Worm (Caenorhabditis elegans) whole organism, young adult: Measurements from ENCODE around the gene emb-30.
"Not testable (repeated sequence)": the region's sequence is repeated elsewhere in the genome, so short reads cannot be mapped to it uniquely, and the experiment has no call there.

Experiments
- B0019.2 ChIP-seq: fragments of 200-800 bp; sonication (Bioruptor generic); conservative IDR thresholded peaks from 2 replicates; pipeline ENCODE4 v1.3.6; 2022; ENCODE audit warnings: missing genetic modification reagents, missing genetic modification characterization, missing compliant biosample characterization
- C17E4.6 ChIP-seq: fragments of 200-800 bp; sonication (Bioruptor generic); IDR thresholded peaks from 2 replicates; pipeline ENCODE4 v1.3.6; 2022; ENCODE audit warnings: missing genetic modification reagents, missing genetic modification characterization, missing compliant biosample characterization
- F23B12.7 ChIP-seq: sonication (generic microtip); optimal IDR thresholded peaks from 2 replicates; lab custom pipeline; 2017; ENCODE audit warnings: missing genetic modification characterization, mild to moderate bottlenecking, missing compliant biosample characterization, antibody characterized with exemption, moderate library complexity; ENCODE audit not compliant: insufficient read depth
- F49E8.2 ChIP-seq: sonication (generic microtip); optimal IDR thresholded peaks from 3 replicates; lab custom pipeline; 2017; ENCODE audit warnings: missing genetic modification characterization, mild to moderate bottlenecking, missing compliant biosample characterization, antibody characterized with exemption, moderate library complexity; ENCODE audit not compliant: insufficient read depth
- K11D2.4 ChIP-seq: fragments of 200-800 bp; sonication (Bioruptor generic); IDR thresholded peaks from 2 replicates; pipeline ENCODE4 v1.3.6; 2022; ENCODE audit warnings: missing genetic modification reagents, missing genetic modification characterization, missing compliant biosample characterization
- K12H6.12 ChIP-seq: fragments of 200-800 bp; sonication (Bioruptor generic); optimal IDR thresholded peaks from 2 replicates; lab custom pipeline; 2018; ENCODE audit warnings: mild to moderate bottlenecking, missing genetic modification characterization, missing compliant biosample characterization
- T07F8.4 ChIP-seq: sonication (generic microtip); optimal IDR thresholded peaks from 2 replicates; lab custom pipeline; 2016; ENCODE audit warnings: mild to moderate bottlenecking, missing genetic modification characterization, moderate library complexity, missing compliant biosample characterization
- Y67H2A.10 ChIP-seq: fragments of 200-800 bp; sonication (Bioruptor generic); conservative IDR thresholded peaks from 2 replicates; pipeline ENCODE4 v1.3.6; 2022; ENCODE audit warnings: missing genetic modification reagents, missing genetic modification characterization, missing compliant biosample characterization
- ZK185.1 ChIP-seq: sonication (generic microtip); optimal IDR thresholded peaks from 2 replicates; lab custom pipeline; 2016; ENCODE audit warnings: mild to moderate bottlenecking, missing genetic modification characterization, missing compliant biosample characterization; ENCODE audit not compliant: poor library complexity, severe bottlenecking
- ama-1 ChIP-seq, 3 experiments: fragments of 150-350 bp in 1 of 3; sonication (generic microtip) in 2 of 3; optimal IDR thresholded peaks; 2 replicates each; lab custom pipeline; 2014 to 2018; ENCODE audit warnings: missing biosample characterization in 2 of 3, missing genetic modification characterization in 2 of 3, missing genetic modification reagents in 2 of 3
- aptf-3 ChIP-seq: fragments of 200-800 bp; sonication (Bioruptor generic); IDR thresholded peaks from 2 replicates; pipeline ENCODE4 v1.3.6; 2022; ENCODE audit warnings: missing genetic modification characterization, missing compliant biosample characterization
- bed-1 ChIP-seq: fragments of 200-800 bp; sonication (Bioruptor generic); IDR thresholded peaks from 2 replicates; pipeline ENCODE4 v1.3.6; 2022; ENCODE audit warnings: missing genetic modification reagents, missing genetic modification characterization, missing compliant biosample characterization
- cebp-1 ChIP-seq, 2 experiments: fragments of 200-800 bp in 1 of 2; sonication (Bioruptor generic) in 1 of 2; sonication (generic microtip) in 1 of 2; IDR thresholded peaks in 1 of 2; optimal IDR thresholded peaks in 1 of 2; 2 replicates each; pipeline versions ENCODE4 v1.3.6 to Lab custom; 2017 to 2022; ENCODE audit warnings: missing compliant biosample characterization in 2 of 2, missing genetic modification characterization in 2 of 2, mild to moderate bottlenecking in 1 of 2, missing genetic modification reagents in 1 of 2, moderate library complexity in 1 of 2
- ceh-100 ChIP-seq: fragments of 200-800 bp; sonication (Bioruptor generic); IDR thresholded peaks from 2 replicates; pipeline ENCODE4 v1.3.6; 2022; ENCODE audit warnings: missing genetic modification reagents, missing genetic modification characterization, missing compliant biosample characterization
- ceh-58 ChIP-seq: fragments of 200-800 bp; sonication (Bioruptor generic); IDR thresholded peaks from 2 replicates; pipeline ENCODE4 v1.3.6; 2022; ENCODE audit warnings: missing genetic modification characterization, missing compliant biosample characterization
- dpl-1 ChIP-seq: fragments of 150-350 bp; optimal IDR thresholded peaks from 2 replicates; lab custom pipeline; 2014; ENCODE audit warnings: missing biosample characterization, missing genetic modification reagents, missing genetic modification characterization
- efl-1 ChIP-seq: fragments of 150-350 bp; optimal IDR thresholded peaks from 2 replicates; lab custom pipeline; 2014; ENCODE audit warnings: missing biosample characterization, missing genetic modification reagents, missing genetic modification characterization
- egl-44 ChIP-seq: fragments of 200-800 bp; sonication (Bioruptor generic); IDR thresholded peaks from 2 replicates; pipeline ENCODE4 v1.3.6; 2022; ENCODE audit warnings: missing genetic modification reagents, missing genetic modification characterization, missing compliant biosample characterization
- egrh-3 ChIP-seq: fragments of 200-800 bp; sonication (Bioruptor generic); IDR thresholded peaks from 2 replicates; pipeline ENCODE4 v1.3.6; 2022; ENCODE audit warnings: missing genetic modification reagents, missing genetic modification characterization, missing compliant biosample characterization
- let-526 ChIP-seq: fragments of 200-800 bp; sonication (Bioruptor generic); IDR thresholded peaks from 2 replicates; pipeline ENCODE4 v1.3.6; 2022; ENCODE audit warnings: missing genetic modification reagents, missing genetic modification characterization, missing compliant biosample characterization
- let-607 ChIP-seq, 2 experiments: fragments of 200-800 bp in 1 of 2; sonication (Bioruptor generic) in 1 of 2; sonication (generic microtip) in 1 of 2; optimal IDR thresholded peaks; 2 replicates each; lab custom pipeline; 2016 to 2018; ENCODE audit warnings: mild to moderate bottlenecking in 2 of 2, missing compliant biosample characterization in 2 of 2, missing genetic modification characterization in 2 of 2, moderate library complexity in 2 of 2, missing genotype in 1 of 2
- lin-26 ChIP-seq: fragments of 200-800 bp; sonication (Bioruptor generic); IDR thresholded peaks from 2 replicates; pipeline ENCODE4 v1.3.6; 2022; ENCODE audit warnings: missing genetic modification reagents, missing genetic modification characterization, missing compliant biosample characterization
- lin-54 ChIP-seq: fragments of 200-800 bp; sonication (Bioruptor generic); optimal IDR thresholded peaks from 2 replicates; lab custom pipeline; 2018; ENCODE audit warnings: mild to moderate bottlenecking, missing genetic modification characterization, missing compliant biosample characterization
- madf-6 ChIP-seq: fragments of 200-800 bp; sonication (Bioruptor generic); IDR thresholded peaks from 2 replicates; pipeline ENCODE4 v1.3.6; 2022; ENCODE audit warnings: missing genetic modification reagents, missing genetic modification characterization, missing compliant biosample characterization
- mcd-1 ChIP-seq: fragments of 200-800 bp; sonication (Bioruptor generic); IDR thresholded peaks from 2 replicates; pipeline ENCODE4 v1.3.6; 2022; ENCODE audit warnings: missing genetic modification reagents, missing genetic modification characterization, missing compliant biosample characterization
- mes-4 ChIP-seq: sonication (generic microtip); optimal IDR thresholded peaks from 2 replicates; lab custom pipeline; 2016; ENCODE audit warnings: missing genotype, missing genetic modification characterization, missing compliant biosample characterization
- mxl-1 ChIP-seq: sonication (generic microtip); optimal IDR thresholded peaks from 2 replicates; lab custom pipeline; 2016; ENCODE audit warnings: missing genetic modification characterization, missing compliant biosample characterization
- nhr-90 ChIP-seq: sonication (generic microtip); optimal IDR thresholded peaks from 2 replicates; lab custom pipeline; 2016; ENCODE audit warnings: missing genotype, mild to moderate bottlenecking, missing genetic modification characterization, missing compliant biosample characterization
- pbrm-1 ChIP-seq: fragments of 200-800 bp; sonication (Bioruptor generic); IDR thresholded peaks from 2 replicates; pipeline ENCODE4 v1.3.6; 2022; ENCODE audit warnings: missing genetic modification reagents, missing genetic modification characterization, missing compliant biosample characterization
- rpc-1 ChIP-seq, 2 experiments: fragments of 150-350 bp in 1 of 2; sonication (generic microtip) in 1 of 2; optimal IDR thresholded peaks; 2 replicates each; lab custom pipeline; 2014 to 2018; ENCODE audit warnings: missing biosample characterization in 1 of 2, missing genetic modification characterization in 1 of 2, missing genetic modification reagents in 1 of 2, missing genotype in 1 of 2
- sea-2 ChIP-seq: fragments of 200-800 bp; sonication (Bioruptor generic); IDR thresholded peaks from 2 replicates; pipeline ENCODE4 v1.3.6; 2022; ENCODE audit warnings: missing genetic modification characterization, missing compliant biosample characterization
- snpc-1.1 ChIP-seq: sonication (generic microtip); optimal IDR thresholded peaks from 2 replicates; lab custom pipeline; 2017; ENCODE audit warnings: missing genetic modification characterization, mild to moderate bottlenecking, missing compliant biosample characterization, antibody characterized with exemption, moderate library complexity, missing genotype, missing genetic modification reagents; ENCODE audit not compliant: insufficient read depth
- snpc-4 ChIP-seq, 5 experiments: fragments of 150-350 bp in 1 of 5; sonication (generic microtip) in 4 of 5; optimal IDR thresholded peaks; 2 replicates each; lab custom pipeline; 2014 to 2018; ENCODE audit warnings: missing genetic modification characterization in 5 of 5, missing biosample characterization in 3 of 5, antibody characterized with exemption in 2 of 5, mild to moderate bottlenecking in 2 of 5, missing compliant biosample characterization in 2 of 5, missing genotype in 2 of 5, moderate library complexity in 2 of 5, missing genetic modification reagents in 1 of 5
- sptf-2 ChIP-seq: fragments of 200-800 bp; sonication (Bioruptor generic); optimal IDR thresholded peaks from 2 replicates; lab custom pipeline; 2018; ENCODE audit warnings: mild to moderate bottlenecking, missing genetic modification characterization, missing compliant biosample characterization
- tbp1 ChIP-seq: fragments of 200-800 bp; sonication (Bioruptor generic); optimal IDR thresholded peaks from 2 replicates; lab custom pipeline; 2018; ENCODE audit warnings: mild to moderate bottlenecking, missing genetic modification characterization, missing compliant biosample characterization
- ztf-3 ChIP-seq: fragments of 200-800 bp; sonication (Bioruptor generic); optimal IDR thresholded peaks from 2 replicates; lab custom pipeline; 2018; ENCODE audit warnings: mild to moderate bottlenecking, missing genetic modification characterization, missing compliant biosample characterization

The emb-30 gene

ce11 chrIII:9449351-9449750, 8.1 kb upstream of the emb-30 start:
- TF ChIP-seq rpc-1 (optimal IDR thresholded peaks at IDR 0.05; lab: Kevin White, UChicago): peak; percentile 32
- TF ChIP-seq rpc-1 (tag; optimal IDR thresholded peaks at IDR 0.05; lab: Kevin White, UChicago): peak; percentile 64
- not testable (repeated sequence) for TF ChIP-seq snpc-4 (GFP tag; optimal IDR thresholded peaks at IDR 0.05; lab: Kevin White, UChicago)
- TF ChIP-seq snpc-4 (tag; optimal IDR thresholded peaks at IDR 0.05; lab: Kevin White, UChicago): peak in 2 of 4 experiments; percentile 81 to 86
- peak; percentile 76 for TF ChIP-seq snpc-1.1 (tag; lab: Kevin White, UChicago)
- peak; percentile 53 for TF ChIP-seq tbp1

ce11 chrIII:9447634-9448033, 6.4 kb upstream of the emb-30 start:
- TF ChIP-seq snpc-4 (GFP tag; optimal IDR thresholded peaks at IDR 0.05; lab: Kevin White, UChicago): not testable (repeated sequence)
- TF ChIP-seq snpc-4 (tag; optimal IDR thresholded peaks at IDR 0.05; lab: Kevin White, UChicago) (peak in 2 of 4 experiments; percentile 82 to 88), tbp1 (peak; percentile 33), rpc-1 (optimal IDR thresholded peaks at IDR 0.05; lab: Kevin White, UChicago) (peak; percentile 23), rpc-1 (tag; optimal IDR thresholded peaks at IDR 0.05; lab: Kevin White, UChicago) (peak; percentile 61)

DNA sequence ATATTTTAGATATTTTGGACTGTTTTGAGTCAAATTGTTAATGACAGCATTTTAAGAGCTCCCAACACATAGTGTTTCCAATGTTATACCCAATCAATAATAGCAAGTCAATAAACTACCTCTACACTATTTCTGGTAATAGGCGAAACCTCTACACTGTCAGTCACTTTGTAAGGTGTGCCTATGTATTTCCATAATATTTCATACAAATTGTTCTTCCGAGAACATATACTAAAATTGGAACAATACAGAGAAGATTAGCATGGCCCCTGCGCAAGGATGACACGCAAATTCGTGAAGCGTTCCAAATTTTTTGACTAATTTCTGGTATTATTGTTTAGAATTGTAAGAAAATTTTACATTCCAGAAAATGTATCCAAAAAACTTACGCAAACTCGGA, 4.4 kb upstream of the emb-30 start:
- TF ChIP-seq rpc-1 (optimal IDR thresholded peaks at IDR 0.05; lab: Kevin White, UChicago); snpc-4 (GFP tag; optimal IDR thresholded peaks at IDR 0.05; lab: Kevin White, UChicago): not testable (repeated sequence)
- TF ChIP-seq rpc-1 (tag; optimal IDR thresholded peaks at IDR 0.05; lab: Kevin White, UChicago) (peak; percentile 50), snpc-4 (tag; optimal IDR thresholded peaks at IDR 0.05; lab: Kevin White, UChicago) (peak in 2 of 4 experiments; percentile 32 to 70), tbp1 (peak; percentile 26)

ce11 chrIII:9443417-9444027, 2.3 kb upstream of the emb-30 start, which contains the start of gene pir-2:
Gene pir-2 (minus strand): TSS chrIII:9443634.
- TF ChIP-seq pbrm-1 (GFP tag; lab: Robert Waterston, UW) (peak; percentile 79), sea-2 (no peak), bed-1 (GFP tag; lab: Robert Waterston, UW) (no peak), B0019.2 (GFP tag; lab: Robert Waterston, UW) (0 out of 2 replicates have a peak, but pooled peaks have one; percentile 27), T07F8.4 (tag; lab: Kevin White, UChicago) (no peak), ceh-100 (0 out of 2 replicates have a peak, but pooled peaks have one; percentile 20), ama-1 (optimal IDR thresholded peaks at IDR 0.05; lab: Kevin White, UChicago) (no peak), ama-1 (GFP tag; optimal IDR thresholded peaks at IDR 0.05; lab: Kevin White, UChicago) (no peak), cebp-1 (GFP tag; IDR thresholded peaks at IDR 0.05; lab: Robert Waterston, UW) (no peak), cebp-1 (tag; optimal IDR thresholded peaks at IDR 0.05; lab: Kevin White, UChicago) (peak; percentile 72), C17E4.6 (GFP tag; lab: Robert Waterston, UW) (0 out of 2 replicates have a peak, but pooled peaks have one; percentile 10), lin-26 (GFP tag; lab: Robert Waterston, UW) (no peak), K12H6.12 (tag; lab: Kevin White, UChicago) (peak; percentile 40), F23B12.7 (tag; lab: Kevin White, UChicago) (peak; percentile 23), mcd-1 (peak; percentile 80), mxl-1 (tag; lab: Kevin White, UChicago) (no peak), nhr-90 (tag; lab: Kevin White, UChicago) (no peak), sptf-2 (no peak), tbp1 (peak; percentile 43), F49E8.2 (tag; lab: Kevin White, UChicago) (peak; percentile 29), egl-44 (GFP tag; lab: Robert Waterston, UW) (no peak), K11D2.4 (GFP tag; lab: Robert Waterston, UW) (no peak; the same call in 1 of the 2 replicates), ZK185.1 (tag; lab: Kevin White, UChicago) (peak; percentile 41), dpl-1 (peak; percentile 85), mes-4 (tag; lab: Kevin White, UChicago) (no peak), lin-54 (peak; percentile 90), let-607 (tag; optimal IDR thresholded peaks at IDR 0.05; lab: Kevin White, UChicago) (peak in 1 of 2 experiments; percentile 19), Y67H2A.10 (GFP tag; lab: Robert Waterston, UW) (no peak; the same call in 1 of the 2 replicates), madf-6 (GFP tag; lab: Robert Waterston, UW) (peak; percentile 85), ztf-3 (GFP tag; lab: Kevin White, UChicago) (no peak), aptf-3 (GFP tag; lab: Robert Waterston, UW) (no peak), egrh-3 (GFP tag; lab: Robert Waterston, UW) (0 out of 2 replicates have a peak, but pooled peaks have one; percentile 9), let-526 (GFP tag; lab: Robert Waterston, UW) (no peak), efl-1 (GFP tag; lab: Kevin White, UChicago) (peak; percentile 90), ceh-58 (GFP tag; lab: Robert Waterston, UW) (no peak)
